Fruit fly (Drosophila melanogaster): ENCODE measurements around the gene vari.

dm6 chr2L:20759809-20760485 is 36.9 kb downstream of the vari start:
- TF ChIP-seq CG8301 (tag; optimal IDR thresholded peaks at IDR 0.05), result peak; percentile 33
- peak; percentile 60 for TF ChIP-seq Snoo (tag; optimal IDR thresholded peaks at IDR 0.05)
- TF ChIP-seq Pif1B (GFP tag; optimal IDR thresholded peaks at IDR 0.05), result no peak
- TF ChIP-seq EcR (GFP tag; optimal IDR thresholded peaks at IDR 0.05), result no peak
- TF ChIP-seq Pif1A (GFP tag; optimal IDR thresholded peaks at IDR 0.05), result no peak
- no peak for TF ChIP-seq CG34367 (tag; optimal IDR thresholded peaks at IDR 0.05)
- no peak for TF ChIP-seq rn (GFP tag; IDR thresholded peaks at IDR 0.05)
- TF ChIP-seq D1 (tag; optimal IDR thresholded peaks at IDR 0.05), result no peak
- no peak for TF ChIP-seq Ets98B (GFP tag; IDR thresholded peaks at IDR 0.05)
- TF ChIP-seq fd96Ca (GFP tag; IDR thresholded peaks at IDR 0.05), result no peak
- TF ChIP-seq CG10348 (GFP tag; IDR thresholded peaks at IDR 0.05), result no peak
- peak; percentile 3 for TF ChIP-seq CG17806 (tag; optimal IDR thresholded peaks at IDR 0.05)
- TF ChIP-seq CG4496 (GFP tag; IDR thresholded peaks at IDR 0.05), result no peak

Data from whole organism, pupa.